Worm (Caenorhabditis elegans): ENCODE measurements around the gene T22D1.3.
A peak's percentile ranks its signal among the peaks of the same experiment; 100 is the strongest.

The T22D1.3 gene

ce11 chrIV:6887601-6888099 is 25.7 kb upstream of the T22D1.3 start, which contains the start of the genes T05A12.3 and T05A12.4:
T05A12.3 (minus strand) TSS chrIV:6887651.
T05A12.4 (plus strand) TSS chrIV:6887948.
- peak; percentile 35 for TF ChIP-seq ets-7 (tag; optimal IDR thresholded peaks at IDR 0.05)
- no peak for TF ChIP-seq hmg-4 (GFP tag; optimal IDR thresholded peaks at IDR 0.05)
- no peak for TF ChIP-seq ceh-36 (tag; optimal IDR thresholded peaks at IDR 0.05)
- TF ChIP-seq tbx-37 (GFP tag; conservative IDR thresholded peaks at IDR 0.05) = peak; percentile 55; the same call in 1 of the 2 replicates
- no peak for TF ChIP-seq sea-1 (GFP tag; conservative IDR thresholded peaks at IDR 0.05)
- no peak for TF ChIP-seq hnd-1 (tag; optimal IDR thresholded peaks at IDR 0.05)
- TF ChIP-seq scrt-1 (GFP tag; IDR thresholded peaks at IDR 0.05) = no peak
- TF ChIP-seq F13C5.2 (tag; optimal IDR thresholded peaks at IDR 0.05) = no peak
- no peak for TF ChIP-seq pes-1 (GFP tag; IDR thresholded peaks at IDR 0.05)
- no peak for TF ChIP-seq ceh-13 (GFP tag; optimal IDR thresholded peaks at IDR 0.05)
- TF ChIP-seq tra-4 (tag; optimal IDR thresholded peaks at IDR 0.05) = no peak
- no peak for TF ChIP-seq aly-1 (tag; optimal IDR thresholded peaks at IDR 0.05)
- TF ChIP-seq flt-1 (GFP tag; IDR thresholded peaks at IDR 0.05) = no peak

ce11 chrIV:6903575-6903974 is 9.8 kb upstream of the T22D1.3 start, which contains the start of gene T22D1.5:
T22D1.5 (plus strand) TSS chrIV:6903950.
- TF ChIP-seq F13C5.2 (tag; optimal IDR thresholded peaks at IDR 0.05) (no peak), ceh-13 (GFP tag; optimal IDR thresholded peaks at IDR 0.05) (no peak), flt-1 (GFP tag; IDR thresholded peaks at IDR 0.05) (no peak), sea-1 (GFP tag; conservative IDR thresholded peaks at IDR 0.05) (no peak), hnd-1 (tag; optimal IDR thresholded peaks at IDR 0.05) (no peak), ceh-36 (tag; optimal IDR thresholded peaks at IDR 0.05) (no peak), aly-1 (tag; optimal IDR thresholded peaks at IDR 0.05) (no peak), ets-7 (tag; optimal IDR thresholded peaks at IDR 0.05) (no peak), scrt-1 (GFP tag; IDR thresholded peaks at IDR 0.05) (no peak)

- TF ChIP-seq tbx-11 (GFP tag; IDR thresholded peaks at IDR 0.05) (no peak), sea-1 (GFP tag; conservative IDR thresholded peaks at IDR 0.05) (no peak), tra-4 (tag; optimal IDR thresholded peaks at IDR 0.05) (no peak), B0310.2 (tag; optimal IDR thresholded peaks at IDR 0.05) (no peak), hnd-1 (tag; optimal IDR thresholded peaks at IDR 0.05) (no peak), scrt-1 (GFP tag; IDR thresholded peaks at IDR 0.05) (no peak), flt-1 (GFP tag; IDR thresholded peaks at IDR 0.05) (no peak), tbx-37 (GFP tag; conservative IDR thresholded peaks at IDR 0.05) (no peak), ama-1 (optimal IDR thresholded peaks at IDR 0.05) (no peak), ets-7 (tag; optimal IDR thresholded peaks at IDR 0.05) (no peak), F13C5.2 (tag; optimal IDR thresholded peaks at IDR 0.05) (no peak), hmbx-1 (tag; optimal IDR thresholded peaks at IDR 0.05) (no peak), hmg-4 (GFP tag; optimal IDR thresholded peaks at IDR 0.05) (no peak), pes-1 (GFP tag; IDR thresholded peaks at IDR 0.05) (no peak)
Observed at ce11 chrIV:6904606-6905005, 8.7 kb upstream of the T22D1.3 start.

ce11 chrIV:6905428-6905827 is 7.9 kb upstream of the T22D1.3 start:
- no peak for TF ChIP-seq hmg-4 (GFP tag; optimal IDR thresholded peaks at IDR 0.05)
- no peak for TF ChIP-seq flt-1 (GFP tag; IDR thresholded peaks at IDR 0.05)
- no peak for TF ChIP-seq ets-7 (tag; optimal IDR thresholded peaks at IDR 0.05)
- TF ChIP-seq hmbx-1 (tag; optimal IDR thresholded peaks at IDR 0.05) = no peak
- no peak for TF ChIP-seq ceh-13 (GFP tag; optimal IDR thresholded peaks at IDR 0.05)
- no peak for TF ChIP-seq tbx-37 (GFP tag; conservative IDR thresholded peaks at IDR 0.05)
- no peak for TF ChIP-seq hnd-1 (tag; optimal IDR thresholded peaks at IDR 0.05)
- TF ChIP-seq F13C5.2 (tag; optimal IDR thresholded peaks at IDR 0.05) = no peak
- no peak for TF ChIP-seq pes-1 (GFP tag; IDR thresholded peaks at IDR 0.05)
- TF ChIP-seq tra-4 (tag; optimal IDR thresholded peaks at IDR 0.05) = no peak
- TF ChIP-seq tbx-11 (GFP tag; IDR thresholded peaks at IDR 0.05) = no peak
- TF ChIP-seq ceh-36 (tag; optimal IDR thresholded peaks at IDR 0.05) = no peak
- TF ChIP-seq aly-1 (tag; optimal IDR thresholded peaks at IDR 0.05) = no peak

ce11 chrIV:6905947-6906489 is 7.3 kb upstream of the T22D1.3 start, which contains the start of the genes T22D1.17 and T22D1.8:
T22D1.17 (plus strand) TSS chrIV:6905997.
T22D1.8 (minus strand) TSS chrIV:6906348.
- TF ChIP-seq flt-1 (GFP tag; IDR thresholded peaks at IDR 0.05) (no peak), F13C5.2 (tag; optimal IDR thresholded peaks at IDR 0.05) (no peak), ceh-13 (GFP tag; optimal IDR thresholded peaks at IDR 0.05) (no peak), tbx-37 (GFP tag; conservative IDR thresholded peaks at IDR 0.05) (no peak), scrt-1 (GFP tag; IDR thresholded peaks at IDR 0.05) (no peak), hmbx-1 (tag; optimal IDR thresholded peaks at IDR 0.05) (no peak), tra-4 (tag; optimal IDR thresholded peaks at IDR 0.05) (no peak), ama-1 (optimal IDR thresholded peaks at IDR 0.05) (no peak), sea-1 (GFP tag; conservative IDR thresholded peaks at IDR 0.05) (no peak)

- TF ChIP-seq scrt-1 (GFP tag; IDR thresholded peaks at IDR 0.05) = no peak
- TF ChIP-seq aly-1 (tag; optimal IDR thresholded peaks at IDR 0.05) = no peak
- TF ChIP-seq pes-1 (GFP tag; IDR thresholded peaks at IDR 0.05) = no peak
- TF ChIP-seq hnd-1 (tag; optimal IDR thresholded peaks at IDR 0.05) = no peak
Observed at ce11 chrIV:6907487-6907886, 5.9 kb upstream of the T22D1.3 start.

- no peak for TF ChIP-seq ets-7 (tag; optimal IDR thresholded peaks at IDR 0.05)
- no peak for TF ChIP-seq ceh-13 (GFP tag; optimal IDR thresholded peaks at IDR 0.05)
- no peak for TF ChIP-seq B0310.2 (tag; optimal IDR thresholded peaks at IDR 0.05)
- TF ChIP-seq ceh-36 (tag; optimal IDR thresholded peaks at IDR 0.05) = no peak
- no peak for TF ChIP-seq tra-4 (tag; optimal IDR thresholded peaks at IDR 0.05)
- TF ChIP-seq ama-1 (optimal IDR thresholded peaks at IDR 0.05) = no peak
- no peak for TF ChIP-seq hnd-1 (tag; optimal IDR thresholded peaks at IDR 0.05)
- TF ChIP-seq tbx-11 (GFP tag; IDR thresholded peaks at IDR 0.05) = no peak
- TF ChIP-seq tbx-37 (GFP tag; conservative IDR thresholded peaks at IDR 0.05) = no peak
- no peak for TF ChIP-seq sea-1 (GFP tag; conservative IDR thresholded peaks at IDR 0.05)
- no peak for TF ChIP-seq aly-1 (tag; optimal IDR thresholded peaks at IDR 0.05)
- TF ChIP-seq hmbx-1 (tag; optimal IDR thresholded peaks at IDR 0.05) = no peak
- no peak for TF ChIP-seq flt-1 (GFP tag; IDR thresholded peaks at IDR 0.05)
- no peak for TF ChIP-seq F13C5.2 (tag; optimal IDR thresholded peaks at IDR 0.05)
- TF ChIP-seq scrt-1 (GFP tag; IDR thresholded peaks at IDR 0.05) = no peak
Observed at ce11 chrIV:6909863-6910733, 3.2 kb upstream of the T22D1.3 start, which contains the start of the genes rpn-1 and ribo-1. rpn-1 (minus strand) TSS chrIV:6909913. ribo-1 (plus strand) TSS chrIV:6910683.

Measured in whole organism, early embryonic.